Worm (Caenorhabditis elegans): ENCODE data around the gene fut-8.

ce11 chrV:6030559-6030975 lies 40.3 kb upstream of the fut-8 start:
- TF ChIP-seq ztf-11 (tag; optimal IDR thresholded peaks at IDR 0.05) (no peak), nhr-47 (tag; optimal IDR thresholded peaks at IDR 0.05) (peak; percentile 22), mdl-1 (tag; optimal IDR thresholded peaks at IDR 0.05) (no peak), sox-4 (tag; optimal IDR thresholded peaks at IDR 0.05) (no peak), alr-1 (tag; optimal IDR thresholded peaks at IDR 0.05; ENCODE audit: borderline replicate concordance) (no peak), zag-1 (tag; optimal IDR thresholded peaks at IDR 0.05) (no peak), lin-14 (GFP tag; optimal IDR thresholded peaks at IDR 0.05) (peak; percentile 89), vab-15 (tag; optimal IDR thresholded peaks at IDR 0.05) (no peak), lin-39 (tag; optimal IDR thresholded peaks at IDR 0.05) (no peak), nhr-12 (tag; optimal IDR thresholded peaks at IDR 0.05) (no peak), rnt-1 (tag; optimal IDR thresholded peaks at IDR 0.05) (peak; percentile 15)

Data from whole organism, L1 larva.